Worm (Caenorhabditis elegans) whole organism, L4 larva: ENCODE data around the gene Y75B8A.7.

Source experiments
- D1046.2 ChIP-seq: fragments of 200-800 bp; sonication (Bioruptor generic); IDR thresholded peaks from 2 replicates; pipeline ENCODE4 v1.3.6; 2022; ENCODE audit warnings: missing genetic modification characterization, missing compliant biosample characterization
- F37D6.2 ChIP-seq: sonication (generic microtip); optimal IDR thresholded peaks from 2 replicates; lab custom pipeline; 2016; ENCODE audit warnings: mild to moderate bottlenecking, missing genetic modification characterization, missing compliant biosample characterization
- R02D3.7 ChIP-seq: fragments of 150-350 bp; sonication (generic microtip); optimal IDR thresholded peaks from 3 replicates; lab custom pipeline; 2014; ENCODE audit warnings: missing biosample characterization, missing genetic modification characterization
- Y105C5A.15 ChIP-seq: fragments of 200-800 bp; sonication (Bioruptor generic); IDR thresholded peaks from 2 replicates; pipeline ENCODE4 v1.3.6; 2022; ENCODE audit warnings: missing genetic modification characterization, missing compliant biosample characterization
- Y75B8A.6 ChIP-seq: fragments of 200-800 bp; sonication (Bioruptor generic); IDR thresholded peaks from 2 replicates; pipeline ENCODE4 v1.3.6; 2022; ENCODE audit warnings: missing genetic modification reagents, missing genetic modification characterization, missing compliant biosample characterization
- ZK337.2 ChIP-seq: fragments of 200-800 bp; sonication (Bioruptor generic); IDR thresholded peaks from 2 replicates; pipeline ENCODE4 v1.3.6; 2022; ENCODE audit warnings: missing genetic modification reagents, missing genetic modification characterization, missing compliant biosample characterization
- aha-1 ChIP-seq: fragments of 150-350 bp; peaks from one replicate; lab custom pipeline; 2014; ENCODE audit warnings: missing biosample characterization, missing genetic modification characterization
- ceh-28 ChIP-seq: fragments of 150-350 bp; optimal IDR thresholded peaks from 2 replicates; lab custom pipeline; 2014; ENCODE audit warnings: missing biosample characterization, missing genetic modification reagents, missing genetic modification characterization
- ceh-44 ChIP-seq: fragments of 200-800 bp; sonication (Bioruptor generic); IDR thresholded peaks from 2 replicates; pipeline ENCODE4 v1.3.6; 2022; ENCODE audit warnings: missing genetic modification reagents, missing genetic modification characterization, missing compliant biosample characterization
- ctbp-1 ChIP-seq: fragments of 200-800 bp; sonication (Bioruptor generic); IDR thresholded peaks from 2 replicates; pipeline ENCODE4 v1.3.6; 2022; ENCODE audit warnings: missing genetic modification reagents, missing genetic modification characterization, missing compliant biosample characterization
- daf-12 ChIP-seq: fragments of 150-350 bp; optimal IDR thresholded peaks from 2 replicates; lab custom pipeline; 2014; ENCODE audit warnings: missing biosample characterization, missing genetic modification reagents, missing genetic modification characterization
- daf-16 ChIP-seq, 3 experiments: sonication (generic microtip); optimal IDR thresholded peaks; 2 replicates each; lab custom pipeline; 2016 to 2017; ENCODE audit warnings: missing genetic modification characterization in 3 of 3, missing genetic modification reagents in 3 of 3, mild to moderate bottlenecking in 2 of 3, missing compliant biosample characterization in 2 of 3, missing biosample characterization in 1 of 3, moderate library complexity in 1 of 3
- duxl-1 ChIP-seq: sonication (generic microtip); optimal IDR thresholded peaks from 2 replicates; lab custom pipeline; 2016; ENCODE audit warnings: mild to moderate bottlenecking, missing genetic modification characterization, moderate library complexity, missing compliant biosample characterization; ENCODE audit not compliant: poor library complexity
- hif-1 ChIP-seq, 2 experiments: sonication (generic microtip); optimal IDR thresholded peaks; 2 replicates each; lab custom pipeline; 2016 to 2017; ENCODE audit warnings: missing compliant biosample characterization in 2 of 2, missing genetic modification characterization in 2 of 2, missing genetic modification reagents in 2 of 2, missing genotype in 2 of 2, mild to moderate bottlenecking in 1 of 2
- hlh-30 ChIP-seq: sonication (generic microtip); optimal IDR thresholded peaks from 2 replicates; lab custom pipeline; 2017; ENCODE audit warnings: antibody characterized with exemption, mild to moderate bottlenecking, missing genetic modification characterization, missing compliant biosample characterization; ENCODE audit not compliant: insufficient read depth
- lin-1 ChIP-seq: fragments of 200-800 bp; sonication (Bioruptor generic); IDR thresholded peaks from 2 replicates; pipeline ENCODE4 v1.3.6; 2022; ENCODE audit warnings: missing genetic modification reagents, missing genetic modification characterization, missing compliant biosample characterization
- lin-15B ChIP-seq: fragments of 150-350 bp; sonication (generic microtip); optimal IDR thresholded peaks from 3 replicates; lab custom pipeline; 2014; ENCODE audit warnings: missing biosample characterization, missing genetic modification characterization
- lin-38 ChIP-seq: fragments of 200-800 bp; sonication (Bioruptor generic); IDR thresholded peaks from 2 replicates; pipeline ENCODE4 v1.3.6; 2022; ENCODE audit warnings: missing genetic modification reagents, missing genetic modification characterization, missing compliant biosample characterization
- mxl-2 ChIP-seq: fragments of 200-800 bp; sonication (Bioruptor generic); conservative IDR thresholded peaks from 2 replicates; pipeline ENCODE4 v1.3.6; 2022; ENCODE audit warnings: missing genetic modification reagents, missing genetic modification characterization, missing compliant biosample characterization
- nhr-10 ChIP-seq: fragments of 150-350 bp; optimal IDR thresholded peaks from 2 replicates; lab custom pipeline; 2014; ENCODE audit warnings: missing biosample characterization, missing genetic modification characterization
- nhr-102 ChIP-seq: sonication (generic microtip); optimal IDR thresholded peaks from 2 replicates; lab custom pipeline; 2016; ENCODE audit warnings: mild to moderate bottlenecking, missing genetic modification characterization, moderate library complexity, missing compliant biosample characterization
- nhr-111 ChIP-seq: fragments of 200-800 bp; sonication (Bioruptor generic); optimal IDR thresholded peaks from 2 replicates; lab custom pipeline; 2018; ENCODE audit warnings: mild to moderate bottlenecking, missing genetic modification characterization, missing compliant biosample characterization
- nhr-25 ChIP-seq: sonication (generic microtip); optimal IDR thresholded peaks from 2 replicates; lab custom pipeline; 2017; ENCODE audit warnings: missing genetic modification characterization, mild to moderate bottlenecking, missing compliant biosample characterization, antibody characterized with exemption, moderate library complexity, borderline replicate concordance; ENCODE audit not compliant: insufficient read depth
- nhr-41 ChIP-seq: fragments of 200-800 bp; sonication (Bioruptor generic); IDR thresholded peaks from 2 replicates; pipeline ENCODE4 v1.3.6; 2022; ENCODE audit warnings: missing genetic modification reagents, missing genetic modification characterization, missing compliant biosample characterization
- nhr-42 ChIP-seq: fragments of 200-800 bp; sonication (Bioruptor generic); IDR thresholded peaks from 2 replicates; pipeline ENCODE4 v1.3.6; 2022; ENCODE audit warnings: missing genetic modification characterization, missing compliant biosample characterization
- nhr-76 ChIP-seq: fragments of 150-350 bp; optimal IDR thresholded peaks from 2 replicates; lab custom pipeline; 2014; ENCODE audit warnings: missing biosample characterization, missing genetic modification characterization
- nhr-77 ChIP-seq: fragments of 150-350 bp; optimal IDR thresholded peaks from 2 replicates; lab custom pipeline; 2014; ENCODE audit warnings: missing biosample characterization, missing genetic modification characterization
- pqm-1 ChIP-seq: sonication (generic microtip); optimal IDR thresholded peaks from 2 replicates; lab custom pipeline; 2017; ENCODE audit warnings: missing biosample characterization, missing genetic modification characterization
- set-16 ChIP-seq: fragments of 200-800 bp; sonication (Bioruptor generic); IDR thresholded peaks from 2 replicates; pipeline ENCODE4 v1.3.6; 2022; ENCODE audit warnings: missing genetic modification reagents, missing genetic modification characterization, missing compliant biosample characterization
- tag-97 ChIP-seq: fragments of 200-800 bp; sonication (Bioruptor generic); IDR thresholded peaks from 2 replicates; pipeline ENCODE4 v1.3.6; 2022; ENCODE audit warnings: missing genetic modification characterization, missing compliant biosample characterization
- unc-130 ChIP-seq: sonication (generic microtip); optimal IDR thresholded peaks from 2 replicates; lab custom pipeline; 2016; ENCODE audit warnings: missing genetic modification reagents, missing genetic modification characterization, missing compliant biosample characterization
- unc-62 ChIP-seq, 3 experiments: fragments of 150-350 bp in 1 of 3; sonication (generic microtip); optimal IDR thresholded peaks in 2 of 3; peaks in 1 of 3; 1 replicate in 1 of 3; 2 replicates in 2 of 3; lab custom pipeline; 2014 to 2017; ENCODE audit warnings: missing biosample characterization in 3 of 3, missing genetic modification characterization in 3 of 3, missing genetic modification reagents in 3 of 3, missing genotype in 1 of 3
- zag-1 ChIP-seq: fragments of 150-350 bp; optimal IDR thresholded peaks from 2 replicates; lab custom pipeline; 2014; ENCODE audit warnings: missing biosample characterization, missing genetic modification characterization
- zfp-3 ChIP-seq: fragments of 200-800 bp; sonication (Bioruptor generic); conservative IDR thresholded peaks from 2 replicates; pipeline ENCODE4 v1.3.6; 2022; ENCODE audit warnings: missing genetic modification reagents, missing genetic modification characterization, missing compliant biosample characterization
- ztf-7 ChIP-seq: fragments of 150-350 bp; optimal IDR thresholded peaks from 2 replicates; lab custom pipeline; 2014; ENCODE audit warnings: missing biosample characterization, missing genetic modification characterization

Y75B8A.7 gene

DNA sequence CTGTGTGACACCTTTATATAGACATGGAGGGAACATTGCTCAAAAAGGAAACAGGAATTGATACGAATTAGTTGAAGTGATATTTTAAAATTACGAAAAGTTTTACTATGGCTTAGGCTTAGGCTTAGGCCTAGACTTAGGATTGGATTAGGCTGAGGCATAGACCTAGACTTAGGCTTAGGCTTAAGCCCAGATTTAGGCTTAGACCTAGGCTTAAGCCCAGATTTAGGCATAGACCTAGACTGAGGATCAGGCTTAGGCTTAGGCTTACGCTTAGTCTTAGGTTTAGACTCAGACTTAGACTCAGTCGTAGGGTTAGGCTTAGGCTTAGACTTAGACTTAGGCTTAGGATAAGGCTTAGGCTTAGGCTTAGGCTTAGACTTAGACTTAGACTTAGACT, 43.3 kb downstream of the Y75B8A.7 start:
- TF ChIP-seq lin-15B (tag; lab: Kevin White, UChicago) = no peak
- TF ChIP-seq nhr-10 = no peak
- TF ChIP-seq daf-12 (tag; lab: Kevin White, UChicago) = no peak
- peak in 1 of 2 experiments; percentile 84 for TF ChIP-seq unc-62 (GFP tag; optimal IDR thresholded peaks at IDR 0.05 in 1 of 2; lab: Kevin White, UChicago)
- no peak for TF ChIP-seq unc-62 (tag; optimal IDR thresholded peaks at IDR 0.05; lab: Kevin White, UChicago)
- TF ChIP-seq nhr-102 (tag; lab: Kevin White, UChicago) = no peak
- TF ChIP-seq ztf-7 (tag; lab: Kevin White, UChicago) = no peak

DNA sequence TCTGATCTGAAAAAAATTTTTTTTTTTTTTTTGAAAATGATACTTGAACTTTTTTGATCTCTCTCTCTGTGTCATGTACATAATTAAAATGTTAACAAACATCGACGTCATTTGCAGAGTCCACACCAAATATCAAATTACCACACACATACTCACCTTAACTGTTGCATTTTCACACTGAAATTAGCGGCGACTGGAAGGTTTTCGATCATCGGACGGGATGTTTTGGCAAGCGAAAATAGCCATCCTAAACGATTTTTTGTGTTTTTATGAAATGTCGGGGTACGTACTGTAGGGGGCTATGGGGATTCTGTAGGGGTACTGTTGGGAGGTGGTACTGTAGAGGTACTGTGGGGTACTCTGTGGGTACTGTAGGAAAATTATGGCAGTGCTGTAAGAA, 45.4 kb downstream of the Y75B8A.7 start:
- TF ChIP-seq duxl-1 (no peak), ceh-44 (GFP tag; lab: Robert Waterston, UW) (no peak), nhr-41 (no peak), daf-16 (GFP tag; optimal IDR thresholded peaks at IDR 0.05; lab: Kevin White, UChicago) (no peak), daf-16 (tag; optimal IDR thresholded peaks at IDR 0.05; lab: Kevin White, UChicago) (no peak), hif-1 (tag; optimal IDR thresholded peaks at IDR 0.05; lab: Kevin White, UChicago) (no peak), Y105C5A.15 (no peak), ctbp-1 (GFP tag; lab: Robert Waterston, UW) (no peak), tag-97 (GFP tag; lab: Robert Waterston, UW) (no peak), mxl-2 (GFP tag; lab: Robert Waterston, UW) (no peak), lin-1 (GFP tag; lab: Robert Waterston, UW) (no peak)

DNA sequence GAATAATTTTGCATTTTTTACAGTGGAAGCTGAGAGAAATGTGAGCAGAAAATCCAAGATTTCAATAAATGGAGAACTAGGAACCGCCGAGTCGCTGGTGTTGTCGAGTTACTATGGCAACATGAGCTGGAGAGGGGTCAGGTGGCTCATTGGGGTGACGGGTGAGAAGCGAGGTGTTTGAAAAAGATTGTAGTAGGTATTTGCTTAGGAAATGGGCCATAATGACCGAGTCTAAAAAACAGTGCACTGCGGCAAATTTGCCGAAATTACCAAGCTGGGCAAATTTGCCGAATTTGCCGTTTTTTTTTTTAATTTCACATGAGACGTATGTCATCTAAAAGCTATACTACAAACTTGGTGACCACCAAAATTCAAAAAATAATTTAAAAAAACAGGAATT, 49.7 kb downstream of the Y75B8A.7 start, which contains the start of gene osm-12:
TSS of gene osm-12 (minus strand) at position 101 of the 400 bp plus-strand sequence.
- no peak for TF ChIP-seq zag-1
- TF ChIP-seq aha-1 (tag; lab: Kevin White, UChicago) = peak; percentile 71
- TF ChIP-seq lin-38 (GFP tag; lab: Robert Waterston, UW) = no peak
- no peak for TF ChIP-seq nhr-77 (tag; lab: Kevin White, UChicago)
- TF ChIP-seq pqm-1 (tag; lab: Kevin White, UChicago) = no peak
- TF ChIP-seq daf-16 (GFP tag; optimal IDR thresholded peaks at IDR 0.05; lab: Kevin White, UChicago) = no peak
- TF ChIP-seq daf-16 (tag; optimal IDR thresholded peaks at IDR 0.05; lab: Kevin White, UChicago) = no peak

DNA sequence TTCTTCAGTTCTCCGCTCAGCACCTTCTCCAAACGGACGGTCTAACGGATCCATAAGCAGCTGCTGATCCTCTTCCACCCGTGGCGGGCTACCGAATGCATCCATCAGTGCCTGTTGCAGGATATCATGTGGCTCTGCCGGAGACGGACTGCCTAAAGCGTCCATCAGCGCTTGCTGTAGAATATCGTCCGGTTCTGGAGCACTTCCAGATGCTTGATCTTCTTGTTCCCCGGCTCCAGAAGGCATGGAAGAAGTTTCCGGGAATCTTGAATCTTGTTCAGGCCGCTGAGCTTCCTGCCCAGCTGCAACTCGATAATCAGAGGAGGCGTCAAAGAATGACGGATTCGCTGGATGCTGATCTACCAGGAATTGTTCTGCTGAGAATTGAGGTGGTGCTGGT, 52.6 kb downstream of the Y75B8A.7 start:
- 0 out of 2 replicates have a peak, but pooled peaks have one; percentile 49 for TF ChIP-seq D1046.2
- peak; percentile 59 for TF ChIP-seq set-16 (GFP tag; lab: Robert Waterston, UW)
- no peak for TF ChIP-seq R02D3.7 (tag; lab: Kevin White, UChicago)
- TF ChIP-seq nhr-76 (tag; lab: Kevin White, UChicago) = no peak

DNA sequence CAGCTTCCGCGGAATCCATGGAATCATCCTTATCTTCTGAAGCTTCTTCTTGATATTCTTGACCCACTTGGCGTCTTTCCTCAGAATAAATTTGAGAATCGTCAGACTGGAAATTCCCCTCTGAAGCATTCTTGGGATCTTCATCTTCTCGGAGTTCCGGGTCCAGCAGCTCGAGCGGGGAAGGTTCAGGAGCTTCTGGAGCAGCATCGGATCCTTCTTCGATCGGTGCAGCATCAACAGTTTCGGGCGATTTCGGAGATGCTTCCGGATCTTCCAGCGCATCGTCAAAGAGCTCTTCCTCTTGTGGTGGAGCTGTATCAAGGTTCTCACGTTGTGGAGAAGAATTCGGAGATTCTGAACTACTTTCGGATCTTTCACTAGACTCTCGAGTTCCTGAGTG, 54.9 kb downstream of the Y75B8A.7 start:
- no peak for TF ChIP-seq hlh-30 (tag; lab: Kevin White, UChicago)
- peak in 1 of 2 experiments; percentile 55 for TF ChIP-seq unc-62 (GFP tag; optimal IDR thresholded peaks at IDR 0.05 in 1 of 2; lab: Kevin White, UChicago)
- no peak for TF ChIP-seq unc-62 (tag; optimal IDR thresholded peaks at IDR 0.05; lab: Kevin White, UChicago)
- TF ChIP-seq nhr-111 (GFP tag; lab: Kevin White, UChicago) = no peak
- no peak for TF ChIP-seq nhr-25 (tag; lab: Kevin White, UChicago)
- TF ChIP-seq aha-1 (tag; lab: Kevin White, UChicago) = peak; percentile 71
- no peak for TF ChIP-seq R02D3.7 (tag; lab: Kevin White, UChicago)
- TF ChIP-seq unc-130 (GFP tag; lab: Kevin White, UChicago) = no peak
- TF ChIP-seq Y75B8A.6 (GFP tag; lab: Robert Waterston, UW) = no peak
- no peak for TF ChIP-seq lin-38 (GFP tag; lab: Robert Waterston, UW)
- TF ChIP-seq set-16 (GFP tag; lab: Robert Waterston, UW) = peak; percentile 71
- TF ChIP-seq nhr-42 (GFP tag; lab: Robert Waterston, UW) = no peak
- TF ChIP-seq daf-16 (GFP tag; optimal IDR thresholded peaks at IDR 0.05; lab: Kevin White, UChicago) = no peak
- no peak for TF ChIP-seq daf-16 (tag; optimal IDR thresholded peaks at IDR 0.05; lab: Kevin White, UChicago)
- TF ChIP-seq zfp-3 (GFP tag; lab: Robert Waterston, UW) = no peak
- no peak for TF ChIP-seq ztf-7 (tag; lab: Kevin White, UChicago)
- TF ChIP-seq ceh-28 (tag; lab: Kevin White, UChicago) = no peak
- TF ChIP-seq ZK337.2 = no peak
- TF ChIP-seq F37D6.2 (tag; lab: Kevin White, UChicago) = no peak
